Fruit fly (Drosophila melanogaster) whole organism, wandering third instar larva: ENCODE measurements around the gene CG17806.
A peak's percentile ranks its signal among the peaks of the same experiment; 100 is the strongest.

Experiments
- Abd-B ChIP-seq: fragments of >200 bp; optimal IDR thresholded peaks from 2 replicates; lab custom pipeline; 2017; ENCODE audit warnings: missing biosample characterization, missing genetic modification characterization
- CG32264 ChIP-seq: fragments of 200-800 bp; sonication (Bioruptor generic); optimal IDR thresholded peaks from 2 replicates; lab custom pipeline; 2016; ENCODE audit warnings: missing biosample characterization, missing genetic modification characterization
- CG9705 ChIP-seq: fragments of 200-800 bp; sonication (Bioruptor generic); optimal IDR thresholded peaks from 2 replicates; lab custom pipeline; 2018; ENCODE audit warnings: missing biosample characterization, mild to moderate bottlenecking, missing genetic modification characterization
- Dfd ChIP-seq: fragments of >200 bp; optimal IDR thresholded peaks from 2 replicates; lab custom pipeline; 2017; ENCODE audit warnings: missing biosample characterization, missing genetic modification characterization
- Dif ChIP-seq: fragments of 200-275, 200-300 bp; sonication (Bioruptor generic); optimal IDR thresholded peaks from 2 replicates; lab custom pipeline; 2018; ENCODE audit warnings: missing biosample characterization, missing genetic modification characterization; ENCODE audit not compliant: partially characterized antibody
- GATAd ChIP-seq: sonication (Bioruptor generic); optimal IDR thresholded peaks from 2 replicates; lab custom pipeline; 2016; ENCODE audit warnings: missing biosample characterization, missing genetic modification characterization
- HLH106 ChIP-seq: fragments of 200-800 bp; optimal IDR thresholded peaks from 3 replicates; lab custom pipeline; 2019; ENCODE audit warnings: missing biosample characterization, mild to moderate bottlenecking, missing genetic modification characterization, moderate library complexity
- Hnf4 ChIP-seq: fragments of 200-800 bp; sonication (Bioruptor generic); optimal IDR thresholded peaks from 2 replicates; lab custom pipeline; 2016; ENCODE audit warnings: missing biosample characterization, mild to moderate bottlenecking, missing genetic modification characterization
- Hr78 ChIP-seq: fragments of >200 bp; optimal IDR thresholded peaks from 2 replicates; lab custom pipeline; 2017; ENCODE audit warnings: missing biosample characterization, missing genetic modification characterization
- Hr83 ChIP-seq: fragments of 200-300 bp; sonication (Bioruptor generic); optimal IDR thresholded peaks from 2 replicates; lab custom pipeline; 2016; ENCODE audit warnings: missing biosample characterization, mild to moderate bottlenecking, missing genetic modification characterization, moderate library complexity; ENCODE audit not compliant: poor library complexity, severe bottlenecking
- Jra ChIP-seq: sonication (Bioruptor generic); optimal IDR thresholded peaks from 2 replicates; lab custom pipeline; 2016; ENCODE audit warnings: missing biosample characterization, missing genetic modification characterization
- Mio ChIP-seq: sonication (Bioruptor generic); optimal IDR thresholded peaks from 2 replicates; lab custom pipeline; 2016; ENCODE audit warnings: missing biosample characterization, missing genetic modification characterization
- Myc ChIP-seq: fragments of >200 bp; optimal IDR thresholded peaks from 2 replicates; lab custom pipeline; 2017
- N ChIP-seq: fragments of >200 bp; optimal IDR thresholded peaks from 2 replicates; lab custom pipeline; 2018; ENCODE audit warnings: missing biosample characterization, missing external identifiers, missing genetic modification characterization
- OdsH ChIP-seq: fragments of 200-800 bp; sonication (Bioruptor generic); optimal IDR thresholded peaks from 2 replicates; lab custom pipeline; 2016; ENCODE audit warnings: missing biosample characterization, mild to moderate bottlenecking, missing genetic modification characterization
- Rel ChIP-seq, 2 experiments: fragments of 200-800 bp; sonication (Bioruptor generic) in 1 of 2; optimal IDR thresholded peaks; 2 replicates in 1 of 2; 3 replicates in 1 of 2; lab custom pipeline; 2016 to 2019; ENCODE audit warnings: mild to moderate bottlenecking in 2 of 2, missing biosample characterization in 2 of 2, missing genetic modification characterization in 2 of 2, moderate library complexity in 1 of 2
- Sp1 ChIP-seq: fragments of 200-800 bp; sonication (Bioruptor generic); optimal IDR thresholded peaks from 3 replicates; lab custom pipeline; 2019; ENCODE audit warnings: missing biosample characterization, mild to moderate bottlenecking, missing genetic modification characterization, moderate library complexity
- Vsx2 ChIP-seq: fragments of 200-300, 225-300 bp; sonication (Bioruptor generic); optimal IDR thresholded peaks from 2 replicates; lab custom pipeline; 2018; ENCODE audit warnings: missing biosample characterization, missing genetic modification characterization; ENCODE audit not compliant: partially characterized antibody
- br ChIP-seq: fragments of 200-800 bp; sonication (Bioruptor generic); optimal IDR thresholded peaks from 2 replicates; lab custom pipeline; 2016; ENCODE audit warnings: missing biosample characterization, missing genetic modification characterization
- brk ChIP-seq: fragments of 200-800 bp; sonication (Bioruptor generic); optimal IDR thresholded peaks from 2 replicates; lab custom pipeline; 2016; ENCODE audit warnings: missing biosample characterization, mild to moderate bottlenecking, missing genetic modification characterization
- dl ChIP-seq, 2 experiments: fragments of 175-275, 200-275 bp in 1 of 2; fragments of 200-275 bp in 1 of 2; sonication (Bioruptor generic); optimal IDR thresholded peaks; lab custom pipeline; 2018; ENCODE audit warnings: mild to moderate bottlenecking in 2 of 2, missing biosample characterization in 2 of 2, missing genetic modification characterization in 2 of 2, moderate library complexity in 2 of 2; ENCODE audit not compliant: partially characterized antibody in 2 of 2, insufficient read depth in 1 of 2
- dmrt93B ChIP-seq: fragments of 200-800 bp; sonication (Bioruptor generic); optimal IDR thresholded peaks from 2 replicates; lab custom pipeline; 2018; ENCODE audit warnings: missing biosample characterization, mild to moderate bottlenecking, missing genetic modification characterization
- dsf ChIP-seq: sonication (Bioruptor generic); optimal IDR thresholded peaks from 2 replicates; lab custom pipeline; 2016; ENCODE audit warnings: missing biosample characterization, missing genetic modification characterization, borderline replicate concordance
- ey ChIP-seq: fragments of 200-800 bp; sonication (Bioruptor generic); optimal IDR thresholded peaks from 2 replicates; lab custom pipeline; 2016; ENCODE audit warnings: missing biosample characterization, missing genetic modification characterization
- foxo ChIP-seq, 2 experiments: fragments of 200-800 bp; sonication (Bioruptor generic); optimal IDR thresholded peaks; 2 replicates in 1 of 2; 3 replicates in 1 of 2; lab custom pipeline; 2016 to 2017; ENCODE audit warnings: missing biosample characterization in 2 of 2, missing genetic modification characterization in 2 of 2
- fru ChIP-seq: fragments of 200-800 bp; sonication (Bioruptor generic); optimal IDR thresholded peaks from 3 replicates; lab custom pipeline; 2016; ENCODE audit warnings: missing biosample characterization, mild to moderate bottlenecking, missing genetic modification characterization
- h ChIP-seq: fragments of 200-800 bp; sonication (Bioruptor generic); optimal IDR thresholded peaks from 3 replicates; lab custom pipeline; 2016; ENCODE audit warnings: missing biosample characterization, mild to moderate bottlenecking, missing genetic modification characterization
- jim ChIP-seq: fragments of 175-275, 200-325 bp; sonication (Bioruptor generic); optimal IDR thresholded peaks from 2 replicates; lab custom pipeline; 2016; ENCODE audit warnings: missing biosample characterization, mild to moderate bottlenecking, missing genetic modification characterization
- lola ChIP-seq: fragments of >200 bp; optimal IDR thresholded peaks from 2 replicates; lab custom pipeline; 2017; ENCODE audit warnings: missing biosample characterization, missing genetic modification characterization
- pan ChIP-seq: fragments of >200 bp; optimal IDR thresholded peaks from 2 replicates; lab custom pipeline; 2017
- psq ChIP-seq: fragments of 200-800 bp; sonication (Bioruptor generic); optimal IDR thresholded peaks from 3 replicates; lab custom pipeline; 2017; ENCODE audit warnings: missing biosample characterization, mild to moderate bottlenecking, missing genetic modification characterization, moderate library complexity
- rgr ChIP-seq: fragments of 200-800 bp; sonication (Bioruptor generic); optimal IDR thresholded peaks from 3 replicates; lab custom pipeline; 2016; ENCODE audit warnings: missing biosample characterization, mild to moderate bottlenecking, missing genetic modification characterization
- sage ChIP-seq: fragments of 200-800 bp; sonication (Bioruptor generic); optimal IDR thresholded peaks from 2 replicates; lab custom pipeline; 2016; ENCODE audit warnings: missing biosample characterization, mild to moderate bottlenecking, missing genetic modification characterization
- sv ChIP-seq: fragments of 200-800 bp; sonication (Bioruptor generic); optimal IDR thresholded peaks from 3 replicates; lab custom pipeline; 2016; ENCODE audit warnings: missing biosample characterization, missing genetic modification characterization
- tai ChIP-seq: sonication (Bioruptor generic); optimal IDR thresholded peaks from 2 replicates; lab custom pipeline; 2016; ENCODE audit warnings: missing biosample characterization, missing genetic modification characterization
- woc ChIP-seq: sonication (Bioruptor generic); optimal IDR thresholded peaks from 2 replicates; lab custom pipeline; 2016; ENCODE audit warnings: missing biosample characterization, mild to moderate bottlenecking, missing genetic modification characterization

CG17806 gene

dm6 chr3R:17809014-17809413, 6.0 kb upstream of the CG17806 start, which contains the start of gene Odj:
Gene Odj (minus strand): TSS chr3R:17809222.
- no peak for TF ChIP-seq fru (GFP tag; lab: Kevin White, UChicago)
- peak; percentile 72 for TF ChIP-seq Hr83 (GFP tag; lab: Kevin White, UChicago)

DNA sequence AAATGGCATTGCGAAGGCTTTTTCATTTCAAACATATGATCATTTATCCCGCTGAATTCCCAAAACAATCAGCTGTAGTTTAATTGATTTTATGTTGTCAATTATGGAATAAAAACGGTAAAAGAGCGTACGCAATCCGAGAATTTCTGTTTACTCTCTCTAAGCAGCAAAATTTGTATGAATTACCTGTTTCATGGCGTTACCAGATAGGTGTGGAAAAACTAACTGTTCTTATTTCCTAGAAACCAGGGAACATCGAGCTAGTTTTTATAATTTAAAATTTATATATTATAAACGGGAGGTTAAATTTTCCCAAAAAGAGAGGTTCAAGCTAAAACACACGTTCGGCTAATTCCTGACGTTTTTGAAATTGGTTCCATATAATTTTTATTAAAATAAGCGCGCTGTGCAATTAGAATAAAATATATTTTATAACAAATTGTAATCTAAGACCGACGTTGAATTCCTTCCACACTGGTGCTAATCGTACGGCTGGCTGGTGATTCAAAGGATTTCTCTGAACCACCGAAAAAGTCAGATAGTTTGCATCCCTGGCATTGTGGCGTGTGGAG, 4.1 kb upstream of the CG17806 start, which contains the start of gene CG17801:
Gene CG17801, minus strand, starts transcription at position 51 of the 572 bp plus-strand sequence.
- TF ChIP-seq foxo (GFP tag; optimal IDR thresholded peaks at IDR 0.05; lab: Kevin White, UChicago) = no peak
- no peak for TF ChIP-seq ey (GFP tag; lab: Kevin White, UChicago)

- TF ChIP-seq HLH106 (tag; lab: Kevin White, UChicago) = no peak
- peak; percentile 34 for TF ChIP-seq Myc
- no peak for TF ChIP-seq Sp1 (GFP tag; lab: Kevin White, UChicago)
- no peak for TF ChIP-seq GATAd (GFP tag; lab: Kevin White, UChicago)
Observed at dm6 chr3R:17805092-17805491, 2.0 kb upstream of the CG17806 start, which contains the start of gene Nnk. Gene Nnk (minus strand): TSS chr3R:17805249.

DNA sequence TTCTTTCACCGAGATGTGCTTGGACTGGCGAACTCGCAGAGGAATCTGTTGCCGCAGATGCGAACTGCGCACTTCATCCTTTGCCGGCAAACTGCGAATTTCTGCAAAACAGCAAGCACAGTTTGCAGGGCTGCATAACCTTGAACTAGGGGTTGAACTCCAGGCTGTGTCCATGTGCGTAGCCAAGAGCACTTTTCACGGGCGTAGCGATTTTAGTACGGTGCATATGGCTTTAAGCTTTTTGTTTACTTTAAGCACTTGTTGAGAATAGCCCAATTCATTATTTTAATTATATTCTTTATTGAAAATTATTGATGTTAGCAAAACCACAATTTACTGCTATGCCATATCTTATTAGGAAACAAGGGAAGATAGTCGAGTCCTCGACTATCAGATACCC, 1.8 kb downstream of the CG17806 start, which contains the start of gene CG17803:
Gene CG17803, minus strand, starts transcription at position 249 of the 400 bp plus-strand sequence.
- no peak for TF ChIP-seq CG32264 (GFP tag; lab: Kevin White, UChicago)
- TF ChIP-seq sage (GFP tag; lab: Kevin White, UChicago) = no peak
- no peak for TF ChIP-seq dsf (GFP tag; lab: Kevin White, UChicago)
- no peak for TF ChIP-seq brk (GFP tag; lab: Kevin White, UChicago)
- TF ChIP-seq Sp1 (GFP tag; lab: Kevin White, UChicago) = no peak
- no peak for TF ChIP-seq foxo (GFP tag; optimal IDR thresholded peaks at IDR 0.05; lab: Kevin White, UChicago)
- no peak for TF ChIP-seq Hnf4

DNA sequence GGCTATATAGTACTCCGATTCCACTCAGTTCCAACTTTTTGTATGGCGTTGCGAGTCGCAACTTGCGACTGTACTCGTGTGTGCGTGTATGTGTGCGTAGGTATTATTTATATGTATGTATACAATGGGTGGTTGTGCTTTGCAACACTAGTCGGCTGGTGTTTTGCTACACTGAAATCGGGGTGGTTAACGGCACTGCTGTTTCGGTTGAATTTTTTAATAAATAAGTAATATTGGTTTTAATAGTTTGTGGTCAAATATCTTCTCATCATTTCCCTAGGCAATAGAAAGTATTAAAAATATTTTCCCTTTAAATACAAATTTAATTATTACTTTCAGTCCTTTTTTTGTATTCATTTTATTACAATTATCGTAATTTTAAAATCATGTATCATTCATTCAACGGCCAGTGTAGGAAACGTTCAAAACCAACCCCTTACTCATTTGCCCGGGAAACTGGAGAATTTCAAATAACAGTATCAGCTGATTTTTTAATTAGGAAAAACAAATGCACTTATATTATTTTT, 4.8 kb downstream of the CG17806 start, which contains the start of gene CG7379:
Gene CG7379, minus strand, starts transcription at position 94 of the 527 bp plus-strand sequence.
- TF ChIP-seq Hr78 (GFP tag; lab: Kevin White, UChicago) (no peak), fru (GFP tag; lab: Kevin White, UChicago) (peak; percentile 91), N (peak; percentile 38), Hr83 (GFP tag; lab: Kevin White, UChicago) (peak; percentile 97), CG9705 (GFP tag; lab: Kevin White, UChicago) (peak; percentile 83), lola (GFP tag; lab: Kevin White, UChicago) (no peak), rgr (GFP tag; lab: Kevin White, UChicago) (peak; percentile 94), Jra (GFP tag; lab: Kevin White, UChicago) (peak; percentile 95), OdsH (GFP tag; lab: Kevin White, UChicago) (peak; percentile 92), Mio (GFP tag; lab: Kevin White, UChicago) (peak; percentile 80), Sp1 (GFP tag; lab: Kevin White, UChicago) (peak; percentile 80), tai (GFP tag; lab: Kevin White, UChicago) (no peak), br (GFP tag; lab: Kevin White, UChicago) (peak; percentile 90), h (GFP tag; lab: Kevin White, UChicago) (peak; percentile 95), Vsx2 (GFP tag; lab: Kevin White, UChicago) (no peak), Hnf4 (peak; percentile 98), sage (GFP tag; lab: Kevin White, UChicago) (peak; percentile 86), Myc (peak; percentile 82), Dfd (GFP tag; lab: Kevin White, UChicago) (no peak), Dif (GFP tag; lab: Kevin White, UChicago) (no peak), HLH106 (tag; lab: Kevin White, UChicago) (peak; percentile 79), psq (GFP tag; lab: Kevin White, UChicago) (peak; percentile 88), woc (GFP tag; lab: Kevin White, UChicago) (peak; percentile 71), foxo (GFP tag; optimal IDR thresholded peaks at IDR 0.05; lab: Kevin White, UChicago) (peak; percentile 54 to 96), brk (GFP tag; lab: Kevin White, UChicago) (no peak), sv (GFP tag; lab: Kevin White, UChicago) (peak; percentile 85), dmrt93B (GFP tag; lab: Kevin White, UChicago) (peak; percentile 86), GATAd (GFP tag; lab: Kevin White, UChicago) (peak; percentile 80), ey (GFP tag; lab: Kevin White, UChicago) (peak; percentile 84), jim (GFP tag; lab: Kevin White, UChicago) (peak; percentile 57), Rel (GFP tag; optimal IDR thresholded peaks at IDR 0.05; lab: Kevin White, UChicago) (peak; percentile 42), Rel (tag; optimal IDR thresholded peaks at IDR 0.05; lab: Kevin White, UChicago) (peak; percentile 53), Abd-B (GFP tag; lab: Kevin White, UChicago) (no peak), pan (no peak), dl (GFP tag; optimal IDR thresholded peaks at IDR 0.05; lab: Kevin White, UChicago; ENCODE audit: insufficient read depth in 1 of 2, partially characterized antibody in 2 of 2) (no peak), CG32264 (GFP tag; lab: Kevin White, UChicago) (peak; percentile 82), dsf (GFP tag; lab: Kevin White, UChicago) (peak; percentile 86)
